Fruit fly (Drosophila melanogaster) whole organism, wandering third instar larva: Measurements from ENCODE around the gene Acam.

Source experiments
- Dfd ChIP-seq: fragments of >200 bp; optimal IDR thresholded peaks from 2 replicates; lab custom pipeline; 2017; ENCODE audit warnings: missing biosample characterization, missing genetic modification characterization
- Hr78 ChIP-seq: fragments of >200 bp; optimal IDR thresholded peaks from 2 replicates; lab custom pipeline; 2017; ENCODE audit warnings: missing biosample characterization, missing genetic modification characterization
- Rel ChIP-seq, 2 experiments: fragments of 200-800 bp; sonication (Bioruptor generic) in 1 of 2; optimal IDR thresholded peaks; 2 replicates in 1 of 2; 3 replicates in 1 of 2; lab custom pipeline; 2016 to 2019; ENCODE audit warnings: mild to moderate bottlenecking in 2 of 2, missing biosample characterization in 2 of 2, missing genetic modification characterization in 2 of 2, moderate library complexity in 1 of 2
- fru ChIP-seq: fragments of 200-800 bp; sonication (Bioruptor generic); optimal IDR thresholded peaks from 3 replicates; lab custom pipeline; 2016; ENCODE audit warnings: missing biosample characterization, mild to moderate bottlenecking, missing genetic modification characterization
- h ChIP-seq: fragments of 200-800 bp; sonication (Bioruptor generic); optimal IDR thresholded peaks from 3 replicates; lab custom pipeline; 2016; ENCODE audit warnings: missing biosample characterization, mild to moderate bottlenecking, missing genetic modification characterization
- tai ChIP-seq: sonication (Bioruptor generic); optimal IDR thresholded peaks from 2 replicates; lab custom pipeline; 2016; ENCODE audit warnings: missing biosample characterization, missing genetic modification characterization

dm6 chr3R:25815179-25815578 lies 3.5 kb downstream of the Acam start, which contains the start of gene CG14354:
- no peak for TF ChIP-seq Hr78 (GFP tag; lab: Kevin White, UChicago)
- TF ChIP-seq tai (GFP tag; lab: Kevin White, UChicago): no peak
- TF ChIP-seq Dfd (GFP tag; lab: Kevin White, UChicago): no peak
- TF ChIP-seq fru (GFP tag; lab: Kevin White, UChicago): no peak
- no peak for TF ChIP-seq Rel (GFP tag; optimal IDR thresholded peaks at IDR 0.05; lab: Kevin White, UChicago)
- TF ChIP-seq Rel (tag; optimal IDR thresholded peaks at IDR 0.05; lab: Kevin White, UChicago): no peak
- no peak for TF ChIP-seq h (GFP tag; lab: Kevin White, UChicago)
